Fruit fly (Drosophila melanogaster) whole organism, prepupa: ENCODE data around the gene CycY.

ENCODE experiments used
- CG16779 ChIP-seq: fragments of 200-800 bp; sonication (Bioruptor generic); optimal IDR thresholded peaks from 3 replicates; lab custom pipeline; 2017; ENCODE audit warnings: missing biosample characterization, mild to moderate bottlenecking, missing genetic modification characterization
- Gug ChIP-seq: fragments of 200-800 bp; sonication (Bioruptor generic); IDR thresholded peaks from 2 replicates; pipeline ENCODE4 v1.3.6; 2022; ENCODE audit warnings: missing biosample characterization, missing genetic modification characterization
- lz ChIP-seq: fragments of 200-800 bp; sonication (Bioruptor generic); optimal IDR thresholded peaks from 3 replicates; lab custom pipeline; 2016; ENCODE audit warnings: missing biosample characterization, missing genetic modification characterization
- spab ChIP-seq: fragments of 200-800 bp; sonication (Bioruptor generic); optimal IDR thresholded peaks from 2 replicates; lab custom pipeline; 2017; ENCODE audit warnings: missing biosample characterization, mild to moderate bottlenecking, missing genetic modification characterization, missing genetic modification reagents

DNA sequence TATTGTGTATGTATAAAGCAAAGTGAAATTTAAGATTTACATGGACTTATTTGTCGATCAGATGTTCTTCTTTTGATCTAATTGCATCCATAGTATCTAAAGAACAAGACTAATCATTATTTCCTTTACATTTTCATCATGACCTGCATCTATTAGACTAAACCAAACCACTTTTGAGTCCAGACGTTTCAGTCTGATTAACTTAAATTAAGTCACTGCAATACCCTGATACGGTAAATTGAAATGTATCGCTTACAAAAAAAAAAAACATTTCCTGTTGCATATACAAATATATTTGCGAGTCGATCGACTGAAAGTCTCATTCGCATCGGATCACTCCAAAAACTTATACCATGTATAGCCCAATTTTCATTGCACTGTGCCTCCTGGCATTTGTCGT, 20.2 kb upstream of the CycY start, which contains the start of gene CG45011:
- TF ChIP-seq lz (GFP tag; lab: Kevin White, UChicago): no peak
- no peak for TF ChIP-seq CG16779 (tag; lab: Kevin White, UChicago)
- no peak for TF ChIP-seq Gug (GFP tag; lab: Robert Waterston, UW)
- no peak for TF ChIP-seq spab
